Worm (Caenorhabditis elegans) whole organism, late embryonic: ENCODE data around the gene F49F1.10.

Experiments used
- ceh-14 ChIP-seq: sonication (generic microtip); optimal IDR thresholded peaks from 2 replicates; lab custom pipeline; 2016; ENCODE audit warnings: missing genotype, missing genetic modification characterization, missing compliant biosample characterization
- ceh-34 ChIP-seq: sonication (generic microtip); optimal IDR thresholded peaks from 2 replicates; lab custom pipeline; 2016; ENCODE audit warnings: mild to moderate bottlenecking, missing genetic modification characterization, missing compliant biosample characterization
- ceh-45 ChIP-seq: fragments of 200-800 bp; sonication (Bioruptor generic); IDR thresholded peaks from 2 replicates; pipeline ENCODE4 v1.3.6; 2022; ENCODE audit warnings: missing genetic modification reagents, missing genetic modification characterization, missing compliant biosample characterization
- ceh-6 ChIP-seq: fragments of 200-800 bp; sonication (Bioruptor generic); optimal IDR thresholded peaks from 2 replicates; lab custom pipeline; 2018; ENCODE audit warnings: mild to moderate bottlenecking, missing genetic modification characterization, missing compliant biosample characterization
- nfya-1 ChIP-seq: sonication (generic microtip); optimal IDR thresholded peaks from 2 replicates; lab custom pipeline; 2017; ENCODE audit warnings: missing genetic modification characterization, mild to moderate bottlenecking, missing compliant biosample characterization, antibody characterized with exemption, moderate library complexity
- pag-3 ChIP-seq: sonication (generic microtip); optimal IDR thresholded peaks from 2 replicates; lab custom pipeline; 2016; ENCODE audit warnings: missing compliant biosample characterization, missing genetic modification characterization, borderline replicate concordance
- pha-2 ChIP-seq: sonication (generic microtip); optimal IDR thresholded peaks from 2 replicates; lab custom pipeline; 2017; ENCODE audit warnings: mild to moderate bottlenecking, missing genetic modification characterization, missing compliant biosample characterization
- tbx-2 ChIP-seq: sonication (generic microtip); optimal IDR thresholded peaks from 2 replicates; lab custom pipeline; 2016; ENCODE audit warnings: missing genetic modification characterization, missing compliant biosample characterization
- unc-42 ChIP-seq: sonication (generic microtip); optimal IDR thresholded peaks from 2 replicates; lab custom pipeline; 2016; ENCODE audit warnings: missing genotype, missing genetic modification characterization, missing compliant biosample characterization

F49F1.10 gene

ce11 chrIV:4093087-4093486 is 45.8 kb downstream of the F49F1.10 start (continued):
- TF ChIP-seq unc-42 (tag; lab: Kevin White, UChicago), result peak; percentile 17
- TF ChIP-seq ceh-6 (GFP tag; lab: Kevin White, UChicago), result no peak
- no peak for TF ChIP-seq ceh-45 (GFP tag; lab: Robert Waterston, UW)
- TF ChIP-seq pag-3 (tag; lab: Kevin White, UChicago), result no peak
- peak; percentile 27 for TF ChIP-seq ceh-34 (tag; lab: Kevin White, UChicago)
- TF ChIP-seq nfya-1 (tag; lab: Kevin White, UChicago), result peak; percentile 74
- TF ChIP-seq pha-2 (tag; lab: Kevin White, UChicago), result no peak
- no peak for TF ChIP-seq ceh-14 (tag; lab: Kevin White, UChicago)
- peak; percentile 29 for TF ChIP-seq tbx-2 (tag; lab: Kevin White, UChicago)
